Worm (Caenorhabditis elegans) whole organism, late embryonic: ENCODE data around the gene cyp-33C11.

Experiments used
- ceh-9 ChIP-seq: sonication (generic microtip); optimal IDR thresholded peaks from 2 replicates; lab custom pipeline; 2016; ENCODE audit warnings: mild to moderate bottlenecking, missing genetic modification characterization, inconsistent platforms, missing compliant biosample characterization
- dmd-4 ChIP-seq: sonication (generic microtip); optimal IDR thresholded peaks from 2 replicates; lab custom pipeline; 2016; ENCODE audit warnings: borderline replicate concordance, missing genetic modification characterization, missing compliant biosample characterization
- ets-4 ChIP-seq: sonication (generic microtip); optimal IDR thresholded peaks from 2 replicates; lab custom pipeline; 2016; ENCODE audit warnings: missing genetic modification characterization, missing compliant biosample characterization
- fkh-10 ChIP-seq: fragments of 150-350 bp; optimal IDR thresholded peaks from 2 replicates; lab custom pipeline; 2014; ENCODE audit warnings: missing biosample characterization, missing genetic modification reagents, missing genetic modification characterization
- lin-11 ChIP-seq: fragments of 200-800 bp; sonication (Bioruptor generic); optimal IDR thresholded peaks from 2 replicates; lab custom pipeline; 2018; ENCODE audit warnings: mild to moderate bottlenecking, missing genetic modification characterization, missing compliant biosample characterization
- madf-2 ChIP-seq: sonication (generic microtip); optimal IDR thresholded peaks from 2 replicates; lab custom pipeline; 2017; ENCODE audit warnings: missing genetic modification characterization, missing compliant biosample characterization
- nhr-11 ChIP-seq: fragments of 150-350 bp; optimal IDR thresholded peaks from 2 replicates; lab custom pipeline; 2014; ENCODE audit warnings: missing biosample characterization, missing genetic modification characterization
- pag-3 ChIP-seq: sonication (generic microtip); optimal IDR thresholded peaks from 2 replicates; lab custom pipeline; 2016; ENCODE audit warnings: missing compliant biosample characterization, missing genetic modification characterization, borderline replicate concordance
- pat-9 ChIP-seq: fragments of 200-800 bp; sonication (Bioruptor generic); optimal IDR thresholded peaks from 2 replicates; lab custom pipeline; 2018; ENCODE audit warnings: mild to moderate bottlenecking, missing genetic modification characterization, moderate library complexity, missing compliant biosample characterization
- pha-4 ChIP-seq: fragments of 150-350 bp; optimal IDR thresholded peaks from 2 replicates; lab custom pipeline; 2018; ENCODE audit warnings: missing biosample characterization, missing genetic modification reagents, missing genetic modification characterization
- tbx-2 ChIP-seq: sonication (generic microtip); optimal IDR thresholded peaks from 2 replicates; lab custom pipeline; 2016; ENCODE audit warnings: missing genetic modification characterization, missing compliant biosample characterization

ce11 chrV:687384-687783 is 25.4 kb downstream of the cyp-33C11 start, which contains the start of gene H25P19.1:
- TF ChIP-seq pha-4 (tag; lab: Kevin White, UChicago) (no peak), pat-9 (tag; lab: Kevin White, UChicago) (no peak), nhr-11 (tag; lab: Kevin White, UChicago) (no peak), tbx-2 (tag; lab: Kevin White, UChicago) (no peak), dmd-4 (tag; lab: Kevin White, UChicago) (no peak), pag-3 (tag; lab: Kevin White, UChicago) (no peak), madf-2 (tag; lab: Kevin White, UChicago) (no peak), ets-4 (tag; lab: Kevin White, UChicago) (no peak), ceh-9 (no peak), fkh-10 (GFP tag; lab: Kevin White, UChicago) (no peak), lin-11 (tag; lab: Kevin White, UChicago) (no peak)
